Worm (Caenorhabditis elegans): ENCODE results near the gene puf-3.

DNA sequence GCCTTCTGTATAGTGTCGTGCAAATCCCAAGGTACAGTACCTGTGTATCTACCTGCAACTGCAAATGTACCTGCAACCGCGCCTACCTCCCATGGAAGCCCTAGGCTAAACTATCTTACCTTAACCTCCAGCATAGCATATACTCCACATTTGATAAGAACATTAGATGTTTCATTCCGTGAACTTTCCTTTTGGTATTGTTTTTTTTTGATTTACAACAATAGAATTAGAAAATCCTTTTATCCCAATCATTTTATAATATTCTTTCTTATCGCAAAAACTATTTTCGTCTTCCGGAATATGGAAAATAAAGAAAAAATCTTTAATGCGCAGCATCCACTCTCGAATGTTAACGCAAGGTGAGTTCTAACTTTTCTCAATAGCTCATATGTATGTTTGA lies 37.8 kb downstream of the puf-3 start, which contains the start of gene Y38H8A.2:
- TF ChIP-seq Y22D7AL.16 (tag; optimal IDR thresholded peaks at IDR 0.05) (no peak), hlh-13 (GFP tag; optimal IDR thresholded peaks at IDR 0.05) (no peak), ztf-16 (tag; optimal IDR thresholded peaks at IDR 0.05) (no peak), dmd-4 (tag; optimal IDR thresholded peaks at IDR 0.05; ENCODE audit: borderline replicate concordance) (no peak), ceh-31 (tag; optimal IDR thresholded peaks at IDR 0.05) (no peak), ceh-24 (tag; optimal IDR thresholded peaks at IDR 0.05) (no peak), C38D4.7 (GFP tag; optimal IDR thresholded peaks at IDR 0.05) (no peak), unc-42 (tag; optimal IDR thresholded peaks at IDR 0.05) (no peak), nhr-11 (tag; optimal IDR thresholded peaks at IDR 0.05) (no peak)

All from whole organism, late embryonic.